Fruit fly (Drosophila melanogaster): ENCODE measurements around the gene dgt1.

Gene dgt1

DNA sequence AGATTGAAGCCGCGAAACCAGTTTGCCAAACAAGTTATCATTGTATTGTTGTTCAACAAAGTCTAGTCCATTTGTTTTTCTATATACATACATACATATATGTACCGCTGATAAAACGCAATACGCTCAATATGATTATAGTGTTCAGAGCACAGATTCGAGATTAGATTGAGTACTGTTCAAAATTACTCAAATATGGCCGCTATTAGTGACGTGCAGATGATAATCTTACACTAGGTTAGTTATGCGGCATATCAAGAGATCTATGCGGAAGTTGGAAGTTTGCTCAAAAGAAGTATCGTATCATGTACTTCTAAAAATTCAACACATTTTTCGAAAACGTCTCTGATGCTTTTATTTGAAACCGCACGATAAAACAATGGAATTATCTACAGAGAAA, 10.6 kb upstream of the dgt1 start:
- TF ChIP-seq cnc (optimal IDR thresholded peaks at IDR 0.05): no peak
- no peak for TF ChIP-seq CG7045 (GFP tag; optimal IDR thresholded peaks at IDR 0.05)
- no peak for TF ChIP-seq CG7101 (tag; optimal IDR thresholded peaks at IDR 0.05)
- no peak for TF ChIP-seq CG1620 (GFP tag; optimal IDR thresholded peaks at IDR 0.05)
- TF ChIP-seq kay (GFP tag; ENCODE audit: borderline replicate concordance): no peak
- no peak for TF ChIP-seq pad (GFP tag; optimal IDR thresholded peaks at IDR 0.05)
- TF ChIP-seq CG14711 (tag; optimal IDR thresholded peaks at IDR 0.05): no peak
- TF ChIP-seq Hr96 (GFP tag; optimal IDR thresholded peaks at IDR 0.05): no peak
- TF ChIP-seq CG11617 (GFP tag; optimal IDR thresholded peaks at IDR 0.05): no peak
- TF ChIP-seq cic (GFP tag; optimal IDR thresholded peaks at IDR 0.05): no peak
- TF ChIP-seq Clk (GFP tag; optimal IDR thresholded peaks at IDR 0.05): no peak

DNA sequence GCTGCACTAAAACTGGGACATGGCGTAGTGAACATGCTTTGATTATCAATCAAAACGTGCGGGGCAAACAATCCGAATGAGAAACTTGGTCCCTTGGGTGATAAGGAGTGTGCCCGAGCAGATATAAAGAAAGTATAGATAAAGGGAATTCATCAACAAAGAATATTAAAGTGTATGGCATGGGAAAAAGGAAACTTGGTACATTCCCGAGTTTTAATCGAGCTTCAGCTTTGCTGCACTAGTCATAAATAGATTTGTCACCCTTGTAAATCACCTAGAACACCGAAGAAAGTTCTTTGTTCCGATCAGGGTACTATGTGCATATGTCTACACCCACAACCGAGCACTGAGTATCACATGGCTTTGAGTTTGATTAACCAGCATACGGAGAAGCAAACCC, 10.2 kb upstream of the dgt1 start:
- TF ChIP-seq Mnt (GFP tag; optimal IDR thresholded peaks at IDR 0.05) (peak; percentile 7), CG12768 (GFP tag; optimal IDR thresholded peaks at IDR 0.05) (no peak), Clk (GFP tag; optimal IDR thresholded peaks at IDR 0.05) (no peak), toe (GFP tag; optimal IDR thresholded peaks at IDR 0.05) (no peak), CG7045 (GFP tag; optimal IDR thresholded peaks at IDR 0.05) (no peak), cic (GFP tag; optimal IDR thresholded peaks at IDR 0.05) (peak; percentile 26)

dm6 chr3R:29866706-29867105, 9.4 kb upstream of the dgt1 start:
- TF ChIP-seq CG11617 (GFP tag; optimal IDR thresholded peaks at IDR 0.05) (no peak), cnc (optimal IDR thresholded peaks at IDR 0.05) (no peak), Crg-1 (GFP tag; optimal IDR thresholded peaks at IDR 0.05) (no peak), toe (GFP tag; optimal IDR thresholded peaks at IDR 0.05) (no peak), CG5204 (GFP tag; optimal IDR thresholded peaks at IDR 0.05) (no peak), CG12768 (GFP tag; optimal IDR thresholded peaks at IDR 0.05) (no peak), CG7045 (GFP tag; optimal IDR thresholded peaks at IDR 0.05) (no peak), bab1 (GFP tag; optimal IDR thresholded peaks at IDR 0.05) (no peak), CG7101 (tag; optimal IDR thresholded peaks at IDR 0.05) (no peak), pad (GFP tag; optimal IDR thresholded peaks at IDR 0.05) (no peak), CG1620 (GFP tag; optimal IDR thresholded peaks at IDR 0.05) (no peak)

DNA sequence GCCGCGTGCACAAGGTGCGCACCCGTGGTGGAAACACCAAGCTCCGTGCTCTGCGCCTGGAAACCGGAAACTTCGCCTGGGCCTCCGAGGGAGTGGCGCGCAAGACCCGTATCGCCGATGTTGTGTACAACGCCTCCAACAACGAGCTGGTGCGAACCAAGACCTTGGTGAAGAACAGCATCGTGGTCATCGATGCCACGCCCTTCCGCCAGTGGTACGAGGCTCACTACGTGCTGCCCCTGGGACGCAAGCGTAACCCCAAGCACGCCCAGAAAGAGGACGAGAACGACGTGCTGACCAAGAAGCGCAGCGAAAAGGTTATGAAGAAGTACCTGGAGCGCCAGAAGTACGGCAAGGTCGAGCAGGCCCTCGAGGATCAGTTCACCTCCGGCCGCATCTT, 5.5 kb upstream of the dgt1 start:
- TF ChIP-seq Clk (GFP tag; optimal IDR thresholded peaks at IDR 0.05): no peak
- no peak for TF ChIP-seq toe (GFP tag; optimal IDR thresholded peaks at IDR 0.05)
- TF ChIP-seq tj (GFP tag; optimal IDR thresholded peaks at IDR 0.05): no peak
- no peak for TF ChIP-seq CG7045 (GFP tag; optimal IDR thresholded peaks at IDR 0.05)
- no peak for TF ChIP-seq ovo (GFP tag; optimal IDR thresholded peaks at IDR 0.05)

- TF ChIP-seq CG12768 (GFP tag; optimal IDR thresholded peaks at IDR 0.05) (peak; percentile 63), Clk (GFP tag; optimal IDR thresholded peaks at IDR 0.05) (peak; percentile 6), CG7045 (GFP tag; optimal IDR thresholded peaks at IDR 0.05) (peak; percentile 66), CG1620 (GFP tag; optimal IDR thresholded peaks at IDR 0.05) (peak; percentile 41), toe (GFP tag; optimal IDR thresholded peaks at IDR 0.05) (no peak), pad (GFP tag; optimal IDR thresholded peaks at IDR 0.05) (peak; percentile 70), Crg-1 (GFP tag; optimal IDR thresholded peaks at IDR 0.05) (peak; percentile 57), CG33017 (tag; optimal IDR thresholded peaks at IDR 0.05) (peak; percentile 79), Hr96 (GFP tag; optimal IDR thresholded peaks at IDR 0.05) (no peak), cnc (optimal IDR thresholded peaks at IDR 0.05) (no peak), kay (GFP tag; ENCODE audit: borderline replicate concordance) (no peak), tj (GFP tag; optimal IDR thresholded peaks at IDR 0.05) (peak; percentile 38), Mnt (GFP tag; optimal IDR thresholded peaks at IDR 0.05) (peak; percentile 90), cic (GFP tag; optimal IDR thresholded peaks at IDR 0.05) (peak; percentile 4), bab1 (GFP tag; optimal IDR thresholded peaks at IDR 0.05) (peak; percentile 51), CG5204 (GFP tag; optimal IDR thresholded peaks at IDR 0.05) (no peak), ovo (GFP tag; optimal IDR thresholded peaks at IDR 0.05) (peak; percentile 70), CG14711 (tag; optimal IDR thresholded peaks at IDR 0.05) (peak; percentile 41), CG7101 (tag; optimal IDR thresholded peaks at IDR 0.05) (peak; percentile 77), CG11617 (GFP tag; optimal IDR thresholded peaks at IDR 0.05) (peak; percentile 85)
These were observed 4.3 kb upstream of the dgt1 start, which contains the start of the genes CG15514 and RpS8 for dm6 chr3R:29861432-29862249. TSS of gene CG15514 (minus strand) at chr3R:29861494. TSS of gene RpS8 (plus strand) at chr3R:29861582.

DNA sequence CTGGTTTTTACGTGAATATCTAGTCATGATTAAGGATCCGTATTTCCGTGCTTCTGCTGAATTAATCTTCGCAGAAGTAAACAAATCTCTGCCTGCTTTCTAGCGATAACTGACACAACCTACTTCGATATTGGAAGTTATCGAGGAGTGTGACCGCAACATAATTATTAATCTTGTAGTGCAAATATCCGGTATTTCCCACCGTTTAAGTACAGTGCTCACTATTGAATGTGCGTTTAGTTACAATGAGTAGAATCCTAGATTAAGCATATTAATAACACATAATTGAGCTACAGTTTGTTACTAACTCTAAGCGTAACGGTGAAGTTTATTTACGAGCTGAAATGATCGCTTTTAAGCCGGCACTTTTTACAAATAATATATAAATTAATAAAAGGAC, 2.5 kb upstream of the dgt1 start:
- TF ChIP-seq bab1 (GFP tag; optimal IDR thresholded peaks at IDR 0.05): peak; percentile 56
- no peak for TF ChIP-seq Crg-1 (GFP tag; optimal IDR thresholded peaks at IDR 0.05)
- TF ChIP-seq Clk (GFP tag; optimal IDR thresholded peaks at IDR 0.05): no peak
- no peak for TF ChIP-seq CG14711 (tag; optimal IDR thresholded peaks at IDR 0.05)
- TF ChIP-seq cnc (optimal IDR thresholded peaks at IDR 0.05): no peak
- peak; percentile 46 for TF ChIP-seq Mnt (GFP tag; optimal IDR thresholded peaks at IDR 0.05)
- no peak for TF ChIP-seq CG1620 (GFP tag; optimal IDR thresholded peaks at IDR 0.05)
- TF ChIP-seq cic (GFP tag; optimal IDR thresholded peaks at IDR 0.05): peak; percentile 8
- TF ChIP-seq CG7101 (tag; optimal IDR thresholded peaks at IDR 0.05): peak; percentile 45
- TF ChIP-seq CG11617 (GFP tag; optimal IDR thresholded peaks at IDR 0.05): peak; percentile 32
- TF ChIP-seq CG5204 (GFP tag; optimal IDR thresholded peaks at IDR 0.05): no peak
- TF ChIP-seq Hr96 (GFP tag; optimal IDR thresholded peaks at IDR 0.05): no peak
- TF ChIP-seq pad (GFP tag; optimal IDR thresholded peaks at IDR 0.05): peak; percentile 0
- TF ChIP-seq CG33017 (tag; optimal IDR thresholded peaks at IDR 0.05): peak; percentile 4

Measured in whole organism, adult.